Worm (Caenorhabditis elegans): ENCODE measurements around the gene R01E6.2.

DNA sequence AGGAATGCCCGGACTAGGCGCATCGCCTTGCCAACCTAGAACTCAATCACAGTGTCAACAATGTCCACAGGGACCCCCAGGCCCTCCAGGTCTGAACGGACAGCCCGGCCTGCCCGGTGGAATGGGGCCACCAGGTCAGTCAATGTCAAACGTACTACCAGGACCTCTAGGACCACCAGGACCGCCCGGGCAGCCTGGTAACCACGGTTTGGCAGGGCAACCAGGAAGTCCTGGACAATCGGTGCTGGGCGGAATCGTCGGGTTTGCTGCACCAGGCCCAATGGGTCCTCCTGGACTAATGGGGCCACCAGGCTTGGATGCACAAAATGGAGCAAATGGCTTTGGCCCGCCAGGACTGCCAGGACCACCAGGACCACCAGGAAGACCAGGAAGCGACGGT, 24.4 kb upstream of the R01E6.2 start:
- TF ChIP-seq him-1 (tag; optimal IDR thresholded peaks at IDR 0.05): no peak
- TF ChIP-seq W03F9.2 (tag; optimal IDR thresholded peaks at IDR 0.05): no peak
- TF ChIP-seq dao-5 (tag; optimal IDR thresholded peaks at IDR 0.05): no peak

Data from whole organism, L4/young adult.